Fruit fly (Drosophila melanogaster) whole organism, prepupa: ENCODE measurements around the gene CG10340.

Source experiments
- CG16779 ChIP-seq: fragments of 200-800 bp; sonication (Bioruptor generic); optimal IDR thresholded peaks from 3 replicates; lab custom pipeline; 2017; ENCODE audit warnings: missing biosample characterization, mild to moderate bottlenecking, missing genetic modification characterization
- CG3032 ChIP-seq: fragments of 200-800 bp; optimal IDR thresholded peaks from 2 replicates; lab custom pipeline; 2019; ENCODE audit warnings: missing biosample characterization, mild to moderate bottlenecking, missing genetic modification characterization, moderate library complexity
- Ets21C ChIP-seq: fragments of 200-800 bp; sonication (Bioruptor generic); optimal IDR thresholded peaks from 3 replicates; lab custom pipeline; 2016; ENCODE audit warnings: missing biosample characterization, missing genetic modification characterization
- svp ChIP-seq: fragments of 200-800 bp; sonication (Bioruptor generic); peaks from one replicate; lab custom pipeline; 2016; ENCODE audit warnings: missing biosample characterization, missing genetic modification characterization

dm6 chr3R:16632698-16633097, 18.5 kb upstream of the CG10340 start:
- TF ChIP-seq Ets21C (GFP tag; lab: Kevin White, UChicago) (no peak), CG16779 (tag; lab: Kevin White, UChicago) (no peak), CG3032 (no peak), svp (no peak)
